Fruit fly (Drosophila melanogaster): ENCODE results near the gene pcm.

pcm gene

DNA sequence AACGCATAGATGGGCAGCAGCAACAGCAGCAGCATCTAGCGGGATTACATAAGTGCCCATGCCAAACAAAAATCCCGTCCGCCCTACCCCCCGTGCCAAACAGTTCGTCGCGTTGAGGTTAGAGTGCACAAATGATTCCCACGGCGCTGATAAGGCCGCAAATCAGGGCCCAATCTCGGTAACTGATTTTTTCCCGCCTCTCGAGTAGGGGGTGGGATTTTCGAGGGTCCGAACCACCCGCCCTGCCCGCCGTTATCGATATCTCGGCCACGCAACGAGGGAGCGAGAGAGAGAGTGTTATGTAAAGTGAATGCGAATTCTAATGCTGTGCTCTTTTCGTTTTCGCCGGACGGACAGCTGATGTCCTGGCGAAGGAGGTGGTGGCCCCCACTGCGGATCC lies 29.1 kb upstream of the pcm start:
- TF ChIP-seq svp (GFP tag) (peak; percentile 74), OdsH (GFP tag; optimal IDR thresholded peaks at IDR 0.05) (no peak), vri (GFP tag; optimal IDR thresholded peaks at IDR 0.05) (peak; percentile 67)

DNA sequence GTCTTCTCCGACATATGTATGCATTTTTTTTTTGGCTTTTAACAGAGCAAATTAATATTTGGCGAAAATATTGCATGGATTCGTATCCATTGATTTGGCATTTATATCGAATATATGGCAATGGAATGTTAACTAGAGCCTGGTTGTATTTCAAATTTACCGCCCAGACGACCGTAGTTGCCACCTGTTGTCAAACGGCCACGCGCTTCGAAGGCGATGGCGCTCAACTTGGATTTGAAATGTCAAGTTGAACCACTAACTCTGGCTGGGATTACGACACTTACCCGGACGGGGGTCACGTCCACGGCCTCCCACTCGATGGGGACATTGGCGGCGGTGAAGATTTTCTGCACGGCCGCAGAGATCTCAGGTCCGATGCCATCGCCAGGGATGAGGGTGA lies 28.6 kb upstream of the pcm start:
- TF ChIP-seq Smox (GFP tag; optimal IDR thresholded peaks at IDR 0.05) (no peak), CG7368 (GFP tag; optimal IDR thresholded peaks at IDR 0.05) (no peak), Sox102F (GFP tag; optimal IDR thresholded peaks at IDR 0.05) (no peak), Eip78C (GFP tag) (no peak), net (GFP tag; optimal IDR thresholded peaks at IDR 0.05) (no peak), CG8119 (GFP tag; IDR thresholded peaks at IDR 0.05) (no peak), CG15336 (GFP tag; IDR thresholded peaks at IDR 0.05) (no peak), Sox15 (GFP tag; optimal IDR thresholded peaks at IDR 0.05) (no peak), Hr38 (GFP tag; optimal IDR thresholded peaks at IDR 0.05) (no peak), eg (GFP tag; IDR thresholded peaks at IDR 0.05) (no peak), Met (GFP tag; optimal IDR thresholded peaks at IDR 0.05) (no peak), ss (GFP tag; optimal IDR thresholded peaks at IDR 0.05) (no peak), Ets21C (GFP tag; optimal IDR thresholded peaks at IDR 0.05) (no peak), spab (GFP tag; optimal IDR thresholded peaks at IDR 0.05) (no peak), acj6 (GFP tag; optimal IDR thresholded peaks at IDR 0.05) (no peak), Eip75B (GFP tag; optimal IDR thresholded peaks at IDR 0.05) (no peak), pdm3 (GFP tag; optimal IDR thresholded peaks at IDR 0.05) (no peak), OdsH (GFP tag; optimal IDR thresholded peaks at IDR 0.05) (no peak)

DNA sequence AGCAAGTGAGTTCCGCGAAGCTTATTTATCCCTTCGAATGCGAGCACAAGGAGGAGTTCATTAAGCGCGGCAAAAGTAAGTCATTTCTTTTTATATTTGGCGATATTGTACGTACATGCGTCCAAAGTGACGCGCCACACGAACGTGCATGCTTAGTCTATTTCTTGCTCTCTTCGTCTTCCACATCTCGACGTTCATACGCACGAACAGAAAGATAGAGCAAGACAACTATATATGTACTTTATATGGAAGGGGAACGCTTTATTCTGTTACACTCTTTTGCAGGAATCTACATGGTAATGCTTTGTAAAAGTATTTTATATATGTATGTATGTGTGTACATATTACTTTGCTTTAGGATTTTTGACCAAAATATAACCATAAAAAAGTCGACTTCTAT lies 18.4 kb upstream of the pcm start:
- TF ChIP-seq CG34406 (GFP tag; optimal IDR thresholded peaks at IDR 0.05) (no peak), Sox14 (GFP tag; optimal IDR thresholded peaks at IDR 0.05) (no peak), CG9139 (GFP tag; optimal IDR thresholded peaks at IDR 0.05) (no peak), CG32006 (GFP tag; optimal IDR thresholded peaks at IDR 0.05) (no peak), CG10631 (GFP tag; optimal IDR thresholded peaks at IDR 0.05) (no peak)

DNA sequence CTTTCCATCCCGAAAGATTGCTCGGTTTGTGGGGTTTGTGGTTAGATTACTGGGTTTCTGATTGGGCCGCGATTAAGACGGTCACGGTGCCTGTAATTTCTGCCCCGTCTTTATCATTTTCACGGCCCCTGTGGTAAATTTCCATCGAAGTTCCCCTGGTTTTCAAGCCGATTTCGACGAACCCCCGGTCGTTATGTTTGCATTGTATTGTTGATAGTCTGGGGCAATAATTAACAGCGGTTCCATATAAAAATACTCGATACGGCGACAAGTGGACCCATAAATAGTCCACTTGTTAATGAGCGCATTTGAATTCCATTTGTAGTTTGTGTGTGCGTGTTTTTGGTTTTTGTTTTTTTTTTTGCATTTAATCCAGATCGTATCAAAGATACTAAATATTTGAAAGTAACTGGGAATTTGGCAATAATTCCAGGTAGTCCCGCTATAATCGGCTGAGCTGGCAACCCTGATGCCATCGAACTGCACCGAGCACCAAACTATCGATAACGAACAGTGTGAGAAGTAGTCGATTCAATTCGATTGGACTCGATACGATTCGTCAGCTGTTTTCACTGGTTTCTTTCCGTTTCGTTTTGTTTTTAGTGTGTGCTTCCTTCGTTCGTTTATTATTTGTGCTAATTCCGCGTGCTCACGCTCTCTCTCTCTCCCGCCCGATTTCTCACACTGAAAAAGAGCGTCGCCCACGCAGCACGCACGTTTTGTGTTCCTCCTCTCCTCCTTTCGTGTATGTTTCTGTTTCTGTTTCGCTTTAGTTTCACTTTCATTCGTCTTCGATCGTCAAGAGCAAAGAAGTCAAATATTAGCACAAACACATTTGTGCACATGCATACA lies 13.7 kb upstream of the pcm start:
- TF ChIP-seq Blimp-1 (GFP tag; optimal IDR thresholded peaks at IDR 0.05), result peak; percentile 93
- TF ChIP-seq CG6276 (GFP tag; optimal IDR thresholded peaks at IDR 0.05), result no peak
- TF ChIP-seq CG3032 (tag; optimal IDR thresholded peaks at IDR 0.05), result no peak
- no peak for TF ChIP-seq Gug (GFP tag; IDR thresholded peaks at IDR 0.05)
- no peak for TF ChIP-seq Lpt (GFP tag; optimal IDR thresholded peaks at IDR 0.05)
- TF ChIP-seq CG9139 (GFP tag; optimal IDR thresholded peaks at IDR 0.05), result no peak
- TF ChIP-seq Ets21C (GFP tag; optimal IDR thresholded peaks at IDR 0.05), result no peak
- TF ChIP-seq ss (GFP tag; optimal IDR thresholded peaks at IDR 0.05), result peak in 1 of 2 experiments; percentile 31
- no peak for TF ChIP-seq CG11762 (GFP tag; optimal IDR thresholded peaks at IDR 0.05; ENCODE audit: insufficient read depth)
- no peak for TF ChIP-seq fd59A (GFP tag; optimal IDR thresholded peaks at IDR 0.05)
- peak; percentile 56; the same call in 2 of the 3 replicates for TF ChIP-seq CG6163 (GFP tag; IDR thresholded peaks at IDR 0.05)
- TF ChIP-seq CG6792 (GFP tag; optimal IDR thresholded peaks at IDR 0.05), result peak; percentile 2
- TF ChIP-seq CG11294 (GFP tag; IDR thresholded peaks at IDR 0.05), result no peak
- no peak for TF ChIP-seq CG8319 (GFP tag; optimal IDR thresholded peaks at IDR 0.05)
- TF ChIP-seq CG15336 (GFP tag; IDR thresholded peaks at IDR 0.05), result 0 out of 2 replicates have a peak, but pooled peaks have one; percentile 14
- TF ChIP-seq Sox14 (GFP tag; optimal IDR thresholded peaks at IDR 0.05), result peak; percentile 32
- TF ChIP-seq CG32006 (GFP tag; optimal IDR thresholded peaks at IDR 0.05), result no peak
- no peak for TF ChIP-seq Sox102F (GFP tag; optimal IDR thresholded peaks at IDR 0.05)
- no peak for TF ChIP-seq Hr4 (GFP tag; optimal IDR thresholded peaks at IDR 0.05)
- no peak for TF ChIP-seq CG10631 (GFP tag; optimal IDR thresholded peaks at IDR 0.05)
- no peak for TF ChIP-seq CG10669 (GFP tag; optimal IDR thresholded peaks at IDR 0.05)
- 0 out of 3 replicates have a peak, but pooled peaks have one; percentile 30 for TF ChIP-seq eg (GFP tag; IDR thresholded peaks at IDR 0.05)
- TF ChIP-seq OdsH (GFP tag; optimal IDR thresholded peaks at IDR 0.05), result no peak
- TF ChIP-seq lz (GFP tag; optimal IDR thresholded peaks at IDR 0.05), result peak; percentile 26
- TF ChIP-seq CG6854 (GFP tag; optimal IDR thresholded peaks at IDR 0.05), result peak; percentile 35
- no peak for TF ChIP-seq Sox15 (GFP tag; optimal IDR thresholded peaks at IDR 0.05)
- no peak for TF ChIP-seq CG6808 (GFP tag; optimal IDR thresholded peaks at IDR 0.05)
- no peak for TF ChIP-seq CG1621 (tag; optimal IDR thresholded peaks at IDR 0.05)
- TF ChIP-seq Ets96B (tag; optimal IDR thresholded peaks at IDR 0.05), result no peak
- no peak for TF ChIP-seq cyc (GFP tag; optimal IDR thresholded peaks at IDR 0.05)
- TF ChIP-seq Hr38 (GFP tag; optimal IDR thresholded peaks at IDR 0.05), result no peak

All from whole organism, prepupa.